Worm (Caenorhabditis elegans) whole organism, L2 larva: ENCODE measurements around the gene coa-1.

ENCODE experiments used
- C34F6.9 ChIP-seq: fragments of 150-350 bp; optimal IDR thresholded peaks from 2 replicates; lab custom pipeline; 2014; ENCODE audit warnings: missing biosample characterization, missing genetic modification characterization
- R02D3.7 ChIP-seq: fragments of 150-350 bp; optimal IDR thresholded peaks from 2 replicates; lab custom pipeline; 2014; ENCODE audit warnings: missing biosample characterization, missing genetic modification characterization
- Y55F3AM.14 ChIP-seq: fragments of 200-800 bp; sonication (Bioruptor generic); optimal IDR thresholded peaks from 2 replicates; lab custom pipeline; 2018; ENCODE audit warnings: mild to moderate bottlenecking, missing genetic modification characterization, missing compliant biosample characterization
- crh-2 ChIP-seq: sonication (generic microtip); optimal IDR thresholded peaks from 2 replicates; lab custom pipeline; 2017; ENCODE audit warnings: missing biosample characterization, missing genetic modification characterization
- gmeb-1 ChIP-seq: fragments of 150-350 bp; optimal IDR thresholded peaks from 2 replicates; lab custom pipeline; 2014; ENCODE audit warnings: missing biosample characterization, missing genetic modification characterization
- lin-13 ChIP-seq: fragments of 150-350 bp; optimal IDR thresholded peaks from 2 replicates; lab custom pipeline; 2014; ENCODE audit warnings: missing biosample characterization, missing genetic modification reagents, missing genetic modification characterization
- lsy-2 ChIP-seq, 2 experiments: fragments of 150-350 bp in 1 of 2; sonication (generic microtip) in 1 of 2; optimal IDR thresholded peaks; 2 replicates each; lab custom pipeline; 2014 to 2017; ENCODE audit warnings: missing biosample characterization in 2 of 2, missing genetic modification characterization in 2 of 2
- mab-5 ChIP-seq: fragments of 150-350 bp; optimal IDR thresholded peaks from 2 replicates; lab custom pipeline; 2014; ENCODE audit warnings: missing biosample characterization, missing genetic modification characterization
- mbf-1 ChIP-seq: sonication (generic microtip); optimal IDR thresholded peaks from 2 replicates; lab custom pipeline; 2017; ENCODE audit warnings: missing biosample characterization, missing genetic modification characterization
- nhr-11 ChIP-seq: fragments of 150-350 bp; optimal IDR thresholded peaks from 2 replicates; lab custom pipeline; 2014; ENCODE audit warnings: missing biosample characterization, missing genetic modification characterization
- nhr-12 ChIP-seq: fragments of 150-350 bp; optimal IDR thresholded peaks from 2 replicates; lab custom pipeline; 2014; ENCODE audit warnings: missing biosample characterization, missing genetic modification characterization
- nhr-129 ChIP-seq: fragments of 150-350 bp; optimal IDR thresholded peaks from 2 replicates; lab custom pipeline; 2014; ENCODE audit warnings: missing biosample characterization, missing genetic modification characterization
- nhr-21 ChIP-seq: fragments of 150-350 bp; optimal IDR thresholded peaks from 2 replicates; lab custom pipeline; 2014; ENCODE audit warnings: missing biosample characterization, missing genetic modification characterization
- nhr-25 ChIP-seq: fragments of 150-350 bp; sonication (generic microtip); optimal IDR thresholded peaks from 3 replicates; lab custom pipeline; 2014; ENCODE audit warnings: missing biosample characterization, missing genetic modification characterization
- nhr-6 ChIP-seq: fragments of 150-350 bp; optimal IDR thresholded peaks from 2 replicates; lab custom pipeline; 2014; ENCODE audit warnings: missing biosample characterization, missing genetic modification characterization
- peb-1 ChIP-seq: fragments of 150-350 bp; optimal IDR thresholded peaks from 2 replicates; lab custom pipeline; 2014; ENCODE audit warnings: missing biosample characterization, missing genetic modification characterization
- sma-3 ChIP-seq: sonication (generic microtip); optimal IDR thresholded peaks from 2 replicates; lab custom pipeline; 2016; ENCODE audit warnings: missing genetic modification reagents, missing genetic modification characterization, missing compliant biosample characterization
- sma-9 ChIP-seq, 2 experiments: fragments of 150-350 bp in 1 of 2; sonication (generic microtip) in 1 of 2; optimal IDR thresholded peaks; 2 replicates each; lab custom pipeline; 2014 to 2016; ENCODE audit warnings: missing genetic modification characterization in 2 of 2, mild to moderate bottlenecking in 1 of 2, missing biosample characterization in 1 of 2, missing compliant biosample characterization in 1 of 2, missing genetic modification reagents in 1 of 2, moderate library complexity in 1 of 2
- snpc-4 ChIP-seq: fragments of 150-350 bp; optimal IDR thresholded peaks from 2 replicates; lab custom pipeline; 2014; ENCODE audit warnings: missing biosample characterization, missing genetic modification characterization
- unc-39 ChIP-seq: fragments of 150-350 bp; optimal IDR thresholded peaks from 2 replicates; lab custom pipeline; 2014; ENCODE audit warnings: missing biosample characterization, missing genetic modification characterization
- unc-55 ChIP-seq: fragments of 150-350 bp; sonication (generic microtip); optimal IDR thresholded peaks from 3 replicates; lab custom pipeline; 2014; ENCODE audit warnings: missing biosample characterization, missing genetic modification reagents, missing genetic modification characterization
- zag-1 ChIP-seq: fragments of 150-350 bp; optimal IDR thresholded peaks from 2 replicates; lab custom pipeline; 2014; ENCODE audit warnings: missing biosample characterization, missing genetic modification characterization
- ztf-11 ChIP-seq: sonication (generic microtip); optimal IDR thresholded peaks from 2 replicates; lab custom pipeline; 2017; ENCODE audit warnings: missing biosample characterization, missing genetic modification characterization

Gene coa-1

ce11 chrIV:255379-255857 lies 50.3 kb downstream of the coa-1 start, which contains the start of gene rcat-1 (continued):
- TF ChIP-seq peb-1 (tag; lab: Kevin White, UChicago) (no peak), Y55F3AM.14 (no peak), zag-1 (tag; lab: Kevin White, UChicago) (no peak), unc-39 (tag; lab: Kevin White, UChicago) (no peak), mbf-1 (tag; lab: Kevin White, UChicago) (no peak), R02D3.7 (no peak), nhr-129 (tag; lab: Kevin White, UChicago) (peak; percentile 80), crh-2 (tag; lab: Kevin White, UChicago) (peak; percentile 83), gmeb-1 (tag; lab: Kevin White, UChicago) (peak; percentile 94), nhr-12 (tag; lab: Kevin White, UChicago) (no peak), snpc-4 (no peak)

- no peak for TF ChIP-seq ztf-11 (tag; lab: Kevin White, UChicago)
- TF ChIP-seq mbf-1 (tag; lab: Kevin White, UChicago) = no peak
- peak; percentile 44 for TF ChIP-seq sma-3
- TF ChIP-seq nhr-11 (tag; lab: Kevin White, UChicago) = no peak
- TF ChIP-seq nhr-25 = peak; percentile 46
- TF ChIP-seq lin-13 (GFP tag; lab: Kevin White, UChicago) = peak; percentile 10
- peak; percentile 19 for TF ChIP-seq nhr-21 (tag; lab: Kevin White, UChicago)
- TF ChIP-seq unc-55 (GFP tag; lab: Kevin White, UChicago) = peak; percentile 50
- TF ChIP-seq mab-5 (tag; lab: Kevin White, UChicago) = no peak
- TF ChIP-seq lsy-2 (tag; optimal IDR thresholded peaks at IDR 0.05; lab: Kevin White, UChicago) = peak in 1 of 2 experiments; percentile 70
- peak; percentile 24 for TF ChIP-seq gmeb-1 (tag; lab: Kevin White, UChicago)
- TF ChIP-seq sma-9 (GFP tag; optimal IDR thresholded peaks at IDR 0.05; lab: Kevin White, UChicago) = peak; percentile 62
- TF ChIP-seq sma-9 (tag; optimal IDR thresholded peaks at IDR 0.05; lab: Kevin White, UChicago) = no peak
- peak; percentile 22 for TF ChIP-seq crh-2 (tag; lab: Kevin White, UChicago)
- no peak for TF ChIP-seq nhr-6
- TF ChIP-seq C34F6.9 = peak; percentile 45
Measured at ce11 chrIV:257095-257494, 52.0 kb downstream of the coa-1 start, which contains the start of gene R02D3.8. R02D3.8 (minus strand) TSS chrIV:257203.
